Fruit fly (Drosophila melanogaster): ENCODE measurements around the gene CG17744.

dm6 chr3L:7009886-7010285 is 16.7 kb downstream of the CG17744 start:
- TF ChIP-seq cnc (optimal IDR thresholded peaks at IDR 0.05) = no peak
- no peak for TF ChIP-seq ovo (GFP tag; optimal IDR thresholded peaks at IDR 0.05)
- TF ChIP-seq CG33017 (tag; optimal IDR thresholded peaks at IDR 0.05) = no peak
- no peak for TF ChIP-seq CG1620 (GFP tag; optimal IDR thresholded peaks at IDR 0.05)
- TF ChIP-seq tj (GFP tag; optimal IDR thresholded peaks at IDR 0.05) = no peak
- TF ChIP-seq CG12768 (GFP tag; optimal IDR thresholded peaks at IDR 0.05) = no peak
- TF ChIP-seq Crg-1 (GFP tag; optimal IDR thresholded peaks at IDR 0.05) = no peak
- no peak for TF ChIP-seq CG7101 (tag; optimal IDR thresholded peaks at IDR 0.05)
- no peak for TF ChIP-seq Mnt (GFP tag; optimal IDR thresholded peaks at IDR 0.05)
- no peak for TF ChIP-seq kay (GFP tag; ENCODE audit: borderline replicate concordance)
- no peak for TF ChIP-seq Clk (GFP tag; optimal IDR thresholded peaks at IDR 0.05)
- no peak for TF ChIP-seq pad (GFP tag; optimal IDR thresholded peaks at IDR 0.05)
- TF ChIP-seq CG5204 (GFP tag; optimal IDR thresholded peaks at IDR 0.05) = no peak
- TF ChIP-seq CG7045 (GFP tag; optimal IDR thresholded peaks at IDR 0.05) = no peak

Data from whole organism, adult.